Fruit fly (Drosophila melanogaster): Measurements from ENCODE around the gene CG10137.

CG10137 gene

dm6 chr2L:19489997-19490461 lies 36.5 kb upstream of the CG10137 start, which contains the start of the genes CG10194 and CG18094 (continued):
- TF ChIP-seq OdsH (GFP tag; optimal IDR thresholded peaks at IDR 0.05) (peak; percentile 74), dsf (GFP tag; optimal IDR thresholded peaks at IDR 0.05; ENCODE audit: borderline replicate concordance) (no peak), foxo (GFP tag; optimal IDR thresholded peaks at IDR 0.05) (peak in 1 of 2 experiments; percentile 73), Mio (GFP tag; optimal IDR thresholded peaks at IDR 0.05) (no peak), N (GFP tag; optimal IDR thresholded peaks at IDR 0.05) (no peak), GATAd (GFP tag; optimal IDR thresholded peaks at IDR 0.05) (no peak), brk (GFP tag; optimal IDR thresholded peaks at IDR 0.05) (no peak), Dfd (GFP tag; optimal IDR thresholded peaks at IDR 0.05) (no peak), h (GFP tag; optimal IDR thresholded peaks at IDR 0.05) (peak; percentile 77), CG9705 (GFP tag; optimal IDR thresholded peaks at IDR 0.05) (no peak), sv (GFP tag; optimal IDR thresholded peaks at IDR 0.05) (no peak), sage (GFP tag; optimal IDR thresholded peaks at IDR 0.05) (no peak), Rel (GFP tag; optimal IDR thresholded peaks at IDR 0.05) (no peak), Rel (tag; optimal IDR thresholded peaks at IDR 0.05) (no peak), Jra (GFP tag; optimal IDR thresholded peaks at IDR 0.05) (no peak), Vsx2 (GFP tag; optimal IDR thresholded peaks at IDR 0.05; ENCODE audit: partially characterized antibody) (no peak), jim (GFP tag; optimal IDR thresholded peaks at IDR 0.05) (no peak), dl (GFP tag; optimal IDR thresholded peaks at IDR 0.05; ENCODE audit: insufficient read depth in 1 of 2, partially characterized antibody in 2 of 2) (no peak)

- TF ChIP-seq dsf (GFP tag; optimal IDR thresholded peaks at IDR 0.05; ENCODE audit: borderline replicate concordance) (no peak), pan (optimal IDR thresholded peaks at IDR 0.05) (no peak), CrebA (GFP tag; optimal IDR thresholded peaks at IDR 0.05; ENCODE audit: borderline replicate concordance) (no peak), dl (GFP tag; optimal IDR thresholded peaks at IDR 0.05; ENCODE audit: insufficient read depth in 1 of 2, partially characterized antibody in 2 of 2) (no peak), psq (GFP tag; optimal IDR thresholded peaks at IDR 0.05) (peak; percentile 52), Hnf4 (GFP tag; optimal IDR thresholded peaks at IDR 0.05) (no peak), lola (GFP tag; optimal IDR thresholded peaks at IDR 0.05) (no peak), rgr (GFP tag; optimal IDR thresholded peaks at IDR 0.05) (peak; percentile 36), fru (GFP tag; optimal IDR thresholded peaks at IDR 0.05) (no peak), HLH106 (tag; optimal IDR thresholded peaks at IDR 0.05) (peak; percentile 83), sv (GFP tag; optimal IDR thresholded peaks at IDR 0.05) (peak; percentile 21), h (GFP tag; optimal IDR thresholded peaks at IDR 0.05) (no peak), Abd-B (GFP tag; optimal IDR thresholded peaks at IDR 0.05) (no peak), N (GFP tag; optimal IDR thresholded peaks at IDR 0.05) (no peak), CG9705 (GFP tag; optimal IDR thresholded peaks at IDR 0.05) (peak; percentile 60), brk (GFP tag; optimal IDR thresholded peaks at IDR 0.05) (no peak), tai (GFP tag; optimal IDR thresholded peaks at IDR 0.05) (no peak), foxo (GFP tag; optimal IDR thresholded peaks at IDR 0.05) (no peak), Myc (optimal IDR thresholded peaks at IDR 0.05) (peak; percentile 89), Dfd (GFP tag; optimal IDR thresholded peaks at IDR 0.05) (no peak), Jra (GFP tag; optimal IDR thresholded peaks at IDR 0.05) (no peak), woc (GFP tag; optimal IDR thresholded peaks at IDR 0.05) (no peak), Rel (GFP tag; optimal IDR thresholded peaks at IDR 0.05) (no peak), Rel (tag; optimal IDR thresholded peaks at IDR 0.05) (peak; percentile 46), Vsx2 (GFP tag; optimal IDR thresholded peaks at IDR 0.05; ENCODE audit: partially characterized antibody) (no peak), OdsH (GFP tag; optimal IDR thresholded peaks at IDR 0.05) (peak; percentile 35), usp (GFP tag; optimal IDR thresholded peaks at IDR 0.05) (no peak), Mio (GFP tag; optimal IDR thresholded peaks at IDR 0.05) (no peak), Sp1 (GFP tag; optimal IDR thresholded peaks at IDR 0.05) (peak; percentile 60), ey (GFP tag; optimal IDR thresholded peaks at IDR 0.05) (peak; percentile 11), dmrt93B (GFP tag; optimal IDR thresholded peaks at IDR 0.05) (no peak), CG32264 (GFP tag; optimal IDR thresholded peaks at IDR 0.05) (no peak)
Observed at dm6 chr2L:19492934-19493686, 33.4 kb upstream of the CG10137 start, which contains the start of the genes swm and Ctu2. Gene swm (plus strand): TSS chr2L:19493251. Gene Ctu2 (minus strand): TSS chr2L:19493253.

- TF ChIP-seq Rel (GFP tag; optimal IDR thresholded peaks at IDR 0.05) (no peak), Rel (tag; optimal IDR thresholded peaks at IDR 0.05) (peak; percentile 33), ey (GFP tag; optimal IDR thresholded peaks at IDR 0.05) (no peak), Sp1 (GFP tag; optimal IDR thresholded peaks at IDR 0.05) (no peak), CG9705 (GFP tag; optimal IDR thresholded peaks at IDR 0.05) (no peak)
Observed at dm6 chr2L:19497983-19498382, 28.5 kb upstream of the CG10137 start, which contains the start of gene Top3alpha. Gene Top3alpha (plus strand): TSS chr2L:19498168.
